Worm (Caenorhabditis elegans): ENCODE data around the gene ptr-24.

The ptr-24 gene

DNA sequence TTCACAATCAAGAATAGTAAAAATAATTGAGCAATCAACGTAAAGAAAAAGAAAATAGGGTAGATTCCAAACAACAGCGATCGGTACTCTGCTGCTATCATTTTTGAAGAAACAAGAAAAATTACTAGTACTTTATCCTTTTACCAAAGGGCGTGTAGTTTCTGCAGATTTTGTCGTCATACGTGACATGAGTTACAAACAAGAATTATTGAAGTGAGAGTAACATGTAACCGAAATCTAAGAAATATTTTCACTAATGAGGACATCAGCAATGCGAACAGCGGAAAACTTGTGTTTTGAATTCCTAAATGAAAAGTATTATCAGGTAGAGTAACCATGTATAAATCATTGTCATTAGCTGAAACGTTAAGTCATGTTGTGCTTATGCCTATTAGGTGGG, 43.2 kb upstream of the ptr-24 start, which contains the start of gene srd-36:
Gene srd-36, minus strand, starts transcription at position 101 of the 400 bp plus-strand sequence.
- TF ChIP-seq eyg-1 (tag; optimal IDR thresholded peaks at IDR 0.05) (no peak), hlh-8 (tag; optimal IDR thresholded peaks at IDR 0.05) (no peak), pros-1 (tag; optimal IDR thresholded peaks at IDR 0.05) (no peak), unc-55 (GFP tag; optimal IDR thresholded peaks at IDR 0.05) (no peak), sox-2 (GFP tag; IDR thresholded peaks at IDR 0.05) (no peak), ceh-45 (GFP tag; IDR thresholded peaks at IDR 0.05) (no peak), fkh-6 (tag; optimal IDR thresholded peaks at IDR 0.05) (no peak), elt-4 (tag; optimal IDR thresholded peaks at IDR 0.05) (no peak), syd-9 (tag; optimal IDR thresholded peaks at IDR 0.05) (no peak), ceh-14 (tag; optimal IDR thresholded peaks at IDR 0.05) (no peak), ceh-19 (GFP tag; optimal IDR thresholded peaks at IDR 0.05) (no peak), lim-6 (tag; optimal IDR thresholded peaks at IDR 0.05) (no peak), hlh-15 (tag; optimal IDR thresholded peaks at IDR 0.05) (no peak), unc-42 (tag; optimal IDR thresholded peaks at IDR 0.05) (no peak), pha-2 (tag; optimal IDR thresholded peaks at IDR 0.05) (no peak), ceh-48 (tag; optimal IDR thresholded peaks at IDR 0.05) (no peak), dve-1 (tag; optimal IDR thresholded peaks at IDR 0.05) (no peak), F13H6.1 (tag; optimal IDR thresholded peaks at IDR 0.05) (no peak), ceh-24 (tag; optimal IDR thresholded peaks at IDR 0.05) (no peak)

DNA sequence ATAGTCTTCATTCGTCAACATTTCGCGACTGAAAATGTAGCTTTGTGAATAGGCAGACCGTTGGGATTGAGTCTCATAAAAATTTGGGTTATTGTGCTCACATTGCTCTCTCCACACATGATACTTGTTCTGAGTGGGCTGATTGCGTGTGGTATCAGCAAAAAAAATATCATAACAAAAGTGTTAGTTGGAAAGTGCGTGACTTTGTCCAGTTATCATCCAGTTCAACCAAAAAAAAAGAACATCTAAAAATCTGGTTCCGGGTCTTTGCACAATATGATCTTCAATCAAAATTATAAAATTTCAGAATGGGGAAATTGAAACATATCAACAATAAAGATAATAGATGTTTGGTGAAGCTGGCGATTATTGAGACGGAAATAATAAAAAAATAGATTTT, 37.3 kb upstream of the ptr-24 start, which contains the start of gene srd-39:
Gene srd-39, minus strand, starts transcription at position 101 of the 400 bp plus-strand sequence.
- no peak for TF ChIP-seq madf-2 (tag; optimal IDR thresholded peaks at IDR 0.05)
- no peak for TF ChIP-seq ets-4 (tag; optimal IDR thresholded peaks at IDR 0.05)
- no peak for TF ChIP-seq sox-4 (tag; optimal IDR thresholded peaks at IDR 0.05)

DNA sequence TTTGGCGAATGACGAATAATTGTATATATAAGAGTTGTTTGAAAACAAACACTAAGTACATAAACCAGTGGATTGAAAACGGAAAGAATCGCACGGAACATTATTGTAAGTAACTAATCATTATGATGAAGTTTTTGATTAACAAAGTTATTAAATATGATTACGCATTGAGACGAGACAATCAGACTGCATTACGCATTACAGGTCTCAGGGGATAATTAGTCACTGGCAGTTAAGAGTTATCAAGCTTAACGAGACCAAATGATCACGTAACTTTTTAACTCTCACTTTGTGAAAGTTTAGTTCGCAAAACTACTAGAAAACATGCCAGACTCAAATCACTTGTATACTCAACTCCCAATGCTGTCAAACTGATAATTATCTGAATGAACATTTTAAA, 34.5 kb upstream of the ptr-24 start, which contains the start of gene srd-42:
Gene srd-42, minus strand, starts transcription at position 101 of the 400 bp plus-strand sequence.
- no peak for TF ChIP-seq ceh-18 (tag; optimal IDR thresholded peaks at IDR 0.05)
- TF ChIP-seq odd-2 (tag; optimal IDR thresholded peaks at IDR 0.05) = no peak
- no peak for TF ChIP-seq eyg-1 (tag; optimal IDR thresholded peaks at IDR 0.05)
- TF ChIP-seq gmeb-2 (tag; optimal IDR thresholded peaks at IDR 0.05) = no peak
- TF ChIP-seq T23F11.4 (GFP tag; optimal IDR thresholded peaks at IDR 0.05) = no peak
- TF ChIP-seq fkh-6 (tag; optimal IDR thresholded peaks at IDR 0.05) = no peak
- no peak for TF ChIP-seq nhr-11 (tag; optimal IDR thresholded peaks at IDR 0.05)
- TF ChIP-seq pat-9 (tag; optimal IDR thresholded peaks at IDR 0.05) = no peak
- no peak for TF ChIP-seq ahr-1 (tag; optimal IDR thresholded peaks at IDR 0.05)
- no peak for TF ChIP-seq C08G9.2 (tag; optimal IDR thresholded peaks at IDR 0.05)
- TF ChIP-seq zip-5 (tag; optimal IDR thresholded peaks at IDR 0.05) = no peak
- no peak for TF ChIP-seq pax-1 (tag; optimal IDR thresholded peaks at IDR 0.05)
- no peak for TF ChIP-seq pag-3 (tag; optimal IDR thresholded peaks at IDR 0.05; ENCODE audit: borderline replicate concordance)
- no peak for TF ChIP-seq mec-3 (tag; optimal IDR thresholded peaks at IDR 0.05; ENCODE audit: borderline replicate concordance)
- no peak for TF ChIP-seq K02D7.2 (tag; optimal IDR thresholded peaks at IDR 0.05)
- TF ChIP-seq ceh-48 (tag; optimal IDR thresholded peaks at IDR 0.05) = no peak

DNA sequence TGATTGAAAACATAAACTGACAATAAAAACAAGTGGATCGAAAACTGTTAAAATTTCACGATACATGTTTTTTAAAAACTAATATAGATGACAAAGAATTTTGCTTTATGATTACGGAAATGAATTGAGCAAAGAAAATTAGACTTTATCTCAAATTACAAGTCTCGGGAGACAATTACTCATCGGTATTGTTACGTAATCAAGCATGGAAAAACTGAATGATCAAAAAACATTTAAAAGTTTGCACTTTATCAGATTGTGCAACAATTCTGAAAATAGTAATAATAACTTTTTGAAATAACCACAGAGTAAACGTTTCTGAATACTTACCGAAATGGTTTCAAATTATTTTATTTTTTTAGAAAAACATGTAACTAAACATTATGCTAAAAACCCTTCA, 32.0 kb upstream of the ptr-24 start, which contains the start of gene srd-43:
Gene srd-43, minus strand, starts transcription at position 66 of the 400 bp plus-strand sequence.
- TF ChIP-seq ceh-14 (tag; optimal IDR thresholded peaks at IDR 0.05) = no peak
- no peak for TF ChIP-seq unc-42 (tag; optimal IDR thresholded peaks at IDR 0.05)
- no peak for TF ChIP-seq unc-3 (GFP tag; conservative IDR thresholded peaks at IDR 0.05)
- no peak for TF ChIP-seq unc-3 (tag; optimal IDR thresholded peaks at IDR 0.05)
- no peak for TF ChIP-seq ceh-34 (tag; optimal IDR thresholded peaks at IDR 0.05)
- no peak for TF ChIP-seq hlh-6 (tag; optimal IDR thresholded peaks at IDR 0.05)
- TF ChIP-seq gmeb-2 (tag; optimal IDR thresholded peaks at IDR 0.05) = no peak
- TF ChIP-seq ama-1 (optimal IDR thresholded peaks at IDR 0.05) = no peak
- TF ChIP-seq sdc-2 (tag; optimal IDR thresholded peaks at IDR 0.05) = no peak
- no peak for TF ChIP-seq tbx-2 (tag; optimal IDR thresholded peaks at IDR 0.05)
- no peak for TF ChIP-seq fkh-10 (GFP tag; optimal IDR thresholded peaks at IDR 0.05)
- TF ChIP-seq ttx-3 (tag; optimal IDR thresholded peaks at IDR 0.05) = no peak
- no peak for TF ChIP-seq sox-2 (GFP tag; IDR thresholded peaks at IDR 0.05)
- no peak for TF ChIP-seq ceh-9 (tag; optimal IDR thresholded peaks at IDR 0.05)
- TF ChIP-seq ceh-19 (GFP tag; optimal IDR thresholded peaks at IDR 0.05) = no peak
- TF ChIP-seq pat-9 (tag; optimal IDR thresholded peaks at IDR 0.05) = no peak
- TF ChIP-seq ahr-1 (tag; optimal IDR thresholded peaks at IDR 0.05) = no peak
- no peak for TF ChIP-seq ceh-22 (tag; optimal IDR thresholded peaks at IDR 0.05)
